Worm (Caenorhabditis elegans) whole organism, L4 larva: ENCODE measurements around the gene lgc-1.

Experiments
- F26F4.8 ChIP-seq: fragments of 200-800 bp; sonication (Bioruptor generic); conservative IDR thresholded peaks from 2 replicates; pipeline ENCODE4 v1.3.6; 2022; ENCODE audit warnings: missing genetic modification characterization, missing compliant biosample characterization
- F37D6.2 ChIP-seq: sonication (generic microtip); optimal IDR thresholded peaks from 2 replicates; lab custom pipeline; 2016; ENCODE audit warnings: mild to moderate bottlenecking, missing genetic modification characterization, missing compliant biosample characterization
- F44E2.7 ChIP-seq: fragments of 200-800 bp; sonication (Bioruptor generic); IDR thresholded peaks from 2 replicates; pipeline ENCODE4 v2.1.2; 2022; ENCODE audit warnings: missing genetic modification characterization, missing compliant biosample characterization
- Y48G9A.11 ChIP-seq: fragments of 200-800 bp; sonication (Bioruptor generic); IDR thresholded peaks from 2 replicates; pipeline ENCODE4 v1.3.6; 2022; ENCODE audit warnings: missing genetic modification reagents, missing genetic modification characterization, missing compliant biosample characterization
- aha-1 ChIP-seq: fragments of 150-350 bp; peaks from one replicate; lab custom pipeline; 2014; ENCODE audit warnings: missing biosample characterization, missing genetic modification characterization
- aly-2 ChIP-seq: sonication (generic microtip); optimal IDR thresholded peaks from 2 replicates; lab custom pipeline; 2018; ENCODE audit warnings: missing biosample characterization, missing genetic modification characterization
- ama-1 ChIP-seq: fragments of 150-350 bp; optimal IDR thresholded peaks from 2 replicates; lab custom pipeline; 2014; ENCODE audit warnings: inconsistent platforms, mixed read lengths
- arid-1 ChIP-seq: fragments of 200-800 bp; sonication (Bioruptor generic); conservative IDR thresholded peaks from 2 replicates; pipeline ENCODE4 v1.3.6; 2022; ENCODE audit warnings: missing genetic modification reagents, missing genetic modification characterization, missing compliant biosample characterization
- ceh-20 ChIP-seq: fragments of 200-800 bp; sonication (Bioruptor generic); IDR thresholded peaks from 2 replicates; pipeline ENCODE4 v1.3.6; 2022; ENCODE audit warnings: missing genetic modification reagents, missing genetic modification characterization, missing compliant biosample characterization
- ceh-62 ChIP-seq: sonication (generic microtip); optimal IDR thresholded peaks from 2 replicates; lab custom pipeline; 2017; ENCODE audit warnings: missing biosample characterization, missing genetic modification characterization
- cey-2 ChIP-seq: sonication (generic microtip); optimal IDR thresholded peaks from 3 replicates; lab custom pipeline; 2017; ENCODE audit warnings: missing genetic modification characterization, mild to moderate bottlenecking, missing compliant biosample characterization, antibody characterized with exemption, borderline replicate concordance; ENCODE audit not compliant: insufficient read depth
- daf-16 ChIP-seq, 3 experiments: sonication (generic microtip); optimal IDR thresholded peaks; 2 replicates each; lab custom pipeline; 2016 to 2017; ENCODE audit warnings: missing genetic modification characterization in 3 of 3, missing genetic modification reagents in 3 of 3, mild to moderate bottlenecking in 2 of 3, missing compliant biosample characterization in 2 of 3, missing biosample characterization in 1 of 3, moderate library complexity in 1 of 3
- daf-8 ChIP-seq: fragments of 200-800 bp; sonication (Bioruptor generic); IDR thresholded peaks from 2 replicates; pipeline ENCODE4 v1.3.6; 2022; ENCODE audit warnings: missing genetic modification characterization, missing compliant biosample characterization
- dmd-6 ChIP-seq: fragments of 200-800 bp; sonication (Bioruptor generic); IDR thresholded peaks from 2 replicates; pipeline ENCODE4 v1.3.6; 2022; ENCODE audit warnings: missing genetic modification reagents, missing genetic modification characterization, missing compliant biosample characterization
- dmd-8 ChIP-seq: fragments of 200-800 bp; sonication (Bioruptor generic); IDR thresholded peaks from 2 replicates; pipeline ENCODE4 v1.3.6; 2022; ENCODE audit warnings: missing genetic modification characterization, missing compliant biosample characterization
- dpl-1 ChIP-seq: fragments of 150-350 bp; optimal IDR thresholded peaks from 2 replicates; lab custom pipeline; 2014; ENCODE audit warnings: missing biosample characterization, missing genetic modification reagents, missing genetic modification characterization
- dve-1 ChIP-seq: sonication (generic microtip); optimal IDR thresholded peaks from 2 replicates; lab custom pipeline; 2017; ENCODE audit warnings: antibody characterized with exemption, mild to moderate bottlenecking, missing genetic modification characterization, missing compliant biosample characterization; ENCODE audit not compliant: insufficient read depth
- egl-43 ChIP-seq: fragments of 200-800 bp; sonication (Bioruptor generic); IDR thresholded peaks from 2 replicates; pipeline ENCODE4 v1.3.6; 2022; ENCODE audit warnings: missing genetic modification reagents, missing genetic modification characterization, missing compliant biosample characterization
- hlh-11 ChIP-seq: fragments of 200-800 bp; sonication (Bioruptor generic); optimal IDR thresholded peaks from 2 replicates; lab custom pipeline; 2018; ENCODE audit warnings: mild to moderate bottlenecking, missing genetic modification characterization, missing compliant biosample characterization
- hlh-30 ChIP-seq: sonication (generic microtip); optimal IDR thresholded peaks from 2 replicates; lab custom pipeline; 2017; ENCODE audit warnings: antibody characterized with exemption, mild to moderate bottlenecking, missing genetic modification characterization, missing compliant biosample characterization; ENCODE audit not compliant: insufficient read depth
- jun-1 ChIP-seq: fragments of 150-350 bp; optimal IDR thresholded peaks from 2 replicates; lab custom pipeline; 2014; ENCODE audit warnings: missing biosample characterization, missing genetic modification reagents, missing genetic modification characterization
- lim-7 ChIP-seq: fragments of 200-800 bp; sonication (Bioruptor generic); IDR thresholded peaks from 2 replicates; pipeline ENCODE4 v1.3.6; 2022; ENCODE audit warnings: missing genetic modification characterization, missing compliant biosample characterization
- lin-1 ChIP-seq: fragments of 200-800 bp; sonication (Bioruptor generic); IDR thresholded peaks from 2 replicates; pipeline ENCODE4 v1.3.6; 2022; ENCODE audit warnings: missing genetic modification reagents, missing genetic modification characterization, missing compliant biosample characterization
- madf-5 ChIP-seq, 2 experiments: fragments of 200-800 bp; sonication (Bioruptor generic); IDR thresholded peaks; 2 replicates each; pipeline ENCODE4 v1.3.6; 2022; ENCODE audit warnings: missing compliant biosample characterization in 2 of 2, missing genetic modification characterization in 2 of 2
- mdl-1 ChIP-seq, 2 experiments: fragments of 150-350 bp in 1 of 2; sonication (generic microtip) in 1 of 2; optimal IDR thresholded peaks; 2 replicates each; lab custom pipeline; 2014 to 2017; ENCODE audit warnings: missing biosample characterization in 2 of 2, missing genetic modification characterization in 2 of 2
- mdt-29 ChIP-seq: fragments of 200-800 bp; sonication (Bioruptor generic); IDR thresholded peaks from 2 replicates; pipeline ENCODE4 v1.3.6; 2022; ENCODE audit warnings: missing genetic modification reagents, missing genetic modification characterization, missing compliant biosample characterization
- mes-2 ChIP-seq: sonication (generic microtip); optimal IDR thresholded peaks from 2 replicates; lab custom pipeline; 2016; ENCODE audit warnings: missing genotype, mild to moderate bottlenecking, missing genetic modification characterization, missing compliant biosample characterization; ENCODE audit not compliant: poor library complexity, severe bottlenecking
- mxl-2 ChIP-seq: fragments of 200-800 bp; sonication (Bioruptor generic); conservative IDR thresholded peaks from 2 replicates; pipeline ENCODE4 v1.3.6; 2022; ENCODE audit warnings: missing genetic modification reagents, missing genetic modification characterization, missing compliant biosample characterization
- mxl-3 ChIP-seq: fragments of 200-800 bp; sonication (Bioruptor generic); optimal IDR thresholded peaks from 2 replicates; lab custom pipeline; 2018; ENCODE audit warnings: mild to moderate bottlenecking, missing genetic modification characterization, missing compliant biosample characterization
- nhr-10 ChIP-seq: fragments of 150-350 bp; optimal IDR thresholded peaks from 2 replicates; lab custom pipeline; 2014; ENCODE audit warnings: missing biosample characterization, missing genetic modification characterization
- nhr-102 ChIP-seq: sonication (generic microtip); optimal IDR thresholded peaks from 2 replicates; lab custom pipeline; 2016; ENCODE audit warnings: mild to moderate bottlenecking, missing genetic modification characterization, moderate library complexity, missing compliant biosample characterization
- nhr-25 ChIP-seq: sonication (generic microtip); optimal IDR thresholded peaks from 2 replicates; lab custom pipeline; 2017; ENCODE audit warnings: missing genetic modification characterization, mild to moderate bottlenecking, missing compliant biosample characterization, antibody characterized with exemption, moderate library complexity, borderline replicate concordance; ENCODE audit not compliant: insufficient read depth
- nhr-28 ChIP-seq: fragments of 150-350 bp; optimal IDR thresholded peaks from 2 replicates; lab custom pipeline; 2014; ENCODE audit warnings: missing biosample characterization, missing genetic modification characterization
- nhr-48 ChIP-seq: sonication (generic microtip); optimal IDR thresholded peaks from 2 replicates; lab custom pipeline; 2016; ENCODE audit warnings: mild to moderate bottlenecking, missing genetic modification characterization, missing compliant biosample characterization
- nhr-77 ChIP-seq: fragments of 150-350 bp; optimal IDR thresholded peaks from 2 replicates; lab custom pipeline; 2014; ENCODE audit warnings: missing biosample characterization, missing genetic modification characterization
- php-3 ChIP-seq: fragments of 200-800 bp; sonication (Bioruptor generic); IDR thresholded peaks from 2 replicates; pipeline ENCODE4 v1.3.6; 2022; ENCODE audit warnings: missing genetic modification reagents, missing genetic modification characterization, missing compliant biosample characterization
- pqm-1 ChIP-seq: sonication (generic microtip); optimal IDR thresholded peaks from 2 replicates; lab custom pipeline; 2017; ENCODE audit warnings: missing biosample characterization, missing genetic modification characterization
- rbr-2 ChIP-seq: sonication (generic microtip); optimal IDR thresholded peaks from 2 replicates; lab custom pipeline; 2016; ENCODE audit warnings: missing genotype, missing genetic modification characterization, missing compliant biosample characterization
- saeg-2 ChIP-seq: fragments of 200-800 bp; sonication (Bioruptor generic); IDR thresholded peaks from 2 replicates; pipeline ENCODE4 v1.3.6; 2022; ENCODE audit warnings: missing genetic modification reagents, missing genetic modification characterization, missing compliant biosample characterization
- spr-1 ChIP-seq: sonication (generic microtip); optimal IDR thresholded peaks from 2 replicates; lab custom pipeline; 2016; ENCODE audit warnings: mild to moderate bottlenecking, missing genetic modification characterization, missing compliant biosample characterization
- spr-3 ChIP-seq: fragments of 200-800 bp; sonication (Bioruptor generic); optimal IDR thresholded peaks from 2 replicates; lab custom pipeline; 2018; ENCODE audit warnings: mild to moderate bottlenecking, missing genetic modification characterization, missing compliant biosample characterization
- tra-1 ChIP-seq: fragments of 200-800 bp; sonication (Bioruptor generic); IDR thresholded peaks from 2 replicates; pipeline ENCODE4 v1.3.6; 2022; ENCODE audit warnings: missing genetic modification reagents, missing genetic modification characterization, missing compliant biosample characterization
- unc-62 ChIP-seq, 3 experiments: fragments of 150-350 bp in 1 of 3; sonication (generic microtip); optimal IDR thresholded peaks in 2 of 3; peaks in 1 of 3; 1 replicate in 1 of 3; 2 replicates in 2 of 3; lab custom pipeline; 2014 to 2017; ENCODE audit warnings: missing biosample characterization in 3 of 3, missing genetic modification characterization in 3 of 3, missing genetic modification reagents in 3 of 3, missing genotype in 1 of 3
- zip-11 ChIP-seq: fragments of 200-800 bp; sonication (Bioruptor generic); IDR thresholded peaks from 2 replicates; pipeline ENCODE4 v1.3.6; 2022; ENCODE audit warnings: missing genetic modification characterization, missing compliant biosample characterization
- zip-2 ChIP-seq: fragments of 150-350 bp; optimal IDR thresholded peaks from 2 replicates; lab custom pipeline; 2014; ENCODE audit warnings: missing biosample characterization, missing genetic modification characterization
- ztf-11 ChIP-seq: fragments of 150-350 bp; optimal IDR thresholded peaks from 2 replicates; lab custom pipeline; 2014; ENCODE audit warnings: missing biosample characterization, missing genetic modification characterization
- ztf-7 ChIP-seq: fragments of 150-350 bp; optimal IDR thresholded peaks from 2 replicates; lab custom pipeline; 2014; ENCODE audit warnings: missing biosample characterization, missing genetic modification characterization

The lgc-1 gene

DNA sequence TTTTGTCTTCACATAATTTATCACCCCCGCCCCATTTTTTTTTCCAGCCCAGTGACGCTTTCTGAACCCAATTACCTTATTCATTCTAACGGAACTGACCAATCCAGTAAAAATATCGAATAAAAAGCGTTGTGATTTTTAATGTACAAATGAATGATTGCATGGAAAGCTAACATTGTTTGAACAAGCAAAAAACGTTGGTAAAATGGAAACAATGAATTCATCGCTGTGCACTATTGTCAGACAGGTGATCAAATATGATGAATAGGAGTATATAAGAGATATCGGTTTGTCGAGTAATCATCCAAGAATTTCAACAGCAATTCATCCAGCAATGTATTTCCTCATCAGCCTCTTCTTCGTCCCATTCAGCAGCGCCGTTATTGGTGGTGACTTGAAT is 5.2 kb upstream of the lgc-1 start, which contains the start of gene phat-4:
phat-4 (plus strand) TSS at position 301 of the 400 bp plus-strand sequence.
- TF ChIP-seq mxl-2 (GFP tag; lab: Robert Waterston, UW) (no peak), ceh-62 (tag; lab: Kevin White, UChicago) (no peak), zip-2 (tag; lab: Kevin White, UChicago) (no peak), nhr-77 (no peak), Y48G9A.11 (GFP tag; lab: Robert Waterston, UW) (no peak), cey-2 (tag; lab: Kevin White, UChicago) (no peak), nhr-48 (no peak), arid-1 (GFP tag; lab: Robert Waterston, UW) (no peak), zip-11 (no peak), nhr-10 (tag; lab: Kevin White, UChicago) (no peak)
- TF ChIP-seq, all 104 proteins: peak for 0

DNA sequence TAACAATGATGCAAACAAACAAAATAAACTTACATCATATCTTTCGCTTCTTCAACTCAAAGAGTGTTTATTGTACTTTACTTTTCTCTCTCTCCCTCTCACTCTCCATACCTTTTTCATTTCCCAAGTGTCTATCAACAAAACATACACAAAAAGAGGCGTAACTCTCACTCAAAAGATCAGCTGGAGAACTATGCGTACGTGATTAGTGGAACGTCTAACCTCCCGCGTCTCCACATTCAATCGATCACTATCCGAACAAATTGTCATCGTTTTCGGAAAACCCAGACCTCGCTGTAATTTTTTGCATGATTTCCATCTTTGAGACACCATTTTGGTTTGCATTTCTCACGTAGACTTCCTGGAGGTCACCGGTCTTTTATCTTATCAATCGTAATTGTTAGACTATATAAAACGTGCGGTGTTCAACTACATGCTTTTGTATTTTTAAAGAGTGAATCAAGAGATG is 3.3 kb upstream of the lgc-1 start, which contains the start of gene nhr-57:
nhr-57 (plus strand) TSS at position 419 of the 469 bp plus-strand sequence.
- peak; percentile 16 for TF ChIP-seq nhr-10 (tag; lab: Kevin White, UChicago)
- TF ChIP-seq spr-3 (GFP tag; lab: Kevin White, UChicago): no peak
- TF ChIP-seq F26F4.8 (GFP tag; lab: Robert Waterston, UW): no peak
- no peak for TF ChIP-seq spr-1
- peak; percentile 4 for TF ChIP-seq nhr-77
- TF ChIP-seq dve-1 (tag; lab: Kevin White, UChicago): peak; percentile 85
- peak; percentile 70 for TF ChIP-seq hlh-30 (tag; lab: Kevin White, UChicago)
- peak; percentile 24 to 77 for TF ChIP-seq mdl-1 (tag; optimal IDR thresholded peaks at IDR 0.05; lab: Kevin White, UChicago)
- TF ChIP-seq nhr-25: peak; percentile 62
- peak in 1 of 2 experiments; percentile 84 for TF ChIP-seq unc-62 (GFP tag; optimal IDR thresholded peaks at IDR 0.05 in 1 of 2; lab: Kevin White, UChicago)
- TF ChIP-seq unc-62 (tag; optimal IDR thresholded peaks at IDR 0.05; lab: Kevin White, UChicago): no peak
- peak; percentile 35 for TF ChIP-seq pqm-1
- TF ChIP-seq ceh-20 (GFP tag; lab: Robert Waterston, UW): peak; percentile 51; the same call in 1 of the 2 replicates
- TF ChIP-seq aly-2 (tag; lab: Kevin White, UChicago): no peak
- TF ChIP-seq madf-5 (GFP tag; IDR thresholded peaks at IDR 0.05; lab: Robert Waterston, UW): no peak
- no peak for TF ChIP-seq daf-8 (GFP tag; lab: Robert Waterston, UW)
- peak; percentile 11 for TF ChIP-seq ztf-7
- peak; percentile 93 for TF ChIP-seq hlh-11 (tag; lab: Kevin White, UChicago)
- peak; percentile 7 for TF ChIP-seq mes-2 (tag; lab: Kevin White, UChicago)
- peak; percentile 63 for TF ChIP-seq mxl-3 (GFP tag; lab: Kevin White, UChicago)
- peak; percentile 91 for TF ChIP-seq nhr-48
- 0 out of 2 replicates have a peak, but pooled peaks have one; percentile 21 for TF ChIP-seq php-3
- peak; percentile 94 for TF ChIP-seq nhr-28 (tag; lab: Kevin White, UChicago)
- TF ChIP-seq rbr-2 (tag; lab: Kevin White, UChicago): no peak
- TF ChIP-seq lin-1 (GFP tag; lab: Robert Waterston, UW): peak; percentile 49
- TF ChIP-seq ztf-11: no peak
- 0 out of 2 replicates have a peak, but pooled peaks have one; percentile 54 for TF ChIP-seq saeg-2 (GFP tag; lab: Robert Waterston, UW)
- peak; percentile 100 for TF ChIP-seq aha-1
- TF ChIP-seq daf-16 (GFP tag; optimal IDR thresholded peaks at IDR 0.05; lab: Kevin White, UChicago): peak in 1 of 2 experiments; percentile 40
- peak; percentile 84 for TF ChIP-seq daf-16 (tag; optimal IDR thresholded peaks at IDR 0.05; lab: Kevin White, UChicago)
- 0 out of 2 replicates have a peak, but pooled peaks have one; percentile 53 for TF ChIP-seq tra-1
- no peak for TF ChIP-seq jun-1 (tag; lab: Kevin White, UChicago)
- no peak for TF ChIP-seq F44E2.7 (GFP tag; lab: Robert Waterston, UW)
- peak; percentile 97 for TF ChIP-seq dmd-6 (GFP tag; lab: Robert Waterston, UW)
- TF ChIP-seq lim-7 (GFP tag; lab: Robert Waterston, UW): no peak
- TF ChIP-seq F37D6.2 (tag; lab: Kevin White, UChicago): no peak
- peak; percentile 53 for TF ChIP-seq cey-2 (tag; lab: Kevin White, UChicago)
- TF ChIP-seq egl-43 (GFP tag; lab: Robert Waterston, UW): no peak
- peak; percentile 64; the same call in 1 of the 2 replicates for TF ChIP-seq mdt-29 (GFP tag; lab: Robert Waterston, UW)
- peak; percentile 4 for TF ChIP-seq dpl-1 (GFP tag; lab: Kevin White, UChicago)
- peak; percentile 65 for TF ChIP-seq nhr-102
- TF ChIP-seq dmd-8 (GFP tag; lab: Robert Waterston, UW): 0 out of 2 replicates have a peak, but pooled peaks have one; percentile 14
- no peak for TF ChIP-seq ama-1
